Fruit fly (Drosophila melanogaster) whole organism, embryonic: Measurements from ENCODE around the gene CG43867.

ENCODE experiments used
- Aef1 ChIP-seq: fragments of 200-800 bp; sonication (Bioruptor generic); IDR thresholded peaks from 3 replicates; pipeline ENCODE4 v1.3.6; 2022; ENCODE audit warnings: missing biosample characterization, missing genetic modification characterization
- B-H2 ChIP-seq: fragments of 200-800 bp; sonication (Bioruptor generic); optimal IDR thresholded peaks from 2 replicates; lab custom pipeline; 2018; ENCODE audit warnings: missing biosample characterization, mild to moderate bottlenecking, missing genetic modification characterization
- Blimp-1 ChIP-seq: fragments of 200-800 bp; sonication (Bioruptor generic); optimal IDR thresholded peaks from 3 replicates; lab custom pipeline; 2018; ENCODE audit warnings: missing biosample characterization, missing genetic modification characterization, mild to moderate bottlenecking, moderate library complexity, missing genetic modification reagents
- Bteb2 ChIP-seq: fragments of 200-800 bp; sonication (Bioruptor generic); optimal IDR thresholded peaks from 2 replicates; lab custom pipeline; 2016; ENCODE audit warnings: missing biosample characterization, missing genetic modification characterization
- C15 ChIP-seq: fragments of 200-800 bp; sonication (Bioruptor generic); IDR thresholded peaks from 3 replicates; pipeline ENCODE4 v1.3.6; 2022; ENCODE audit warnings: missing biosample characterization, missing genetic modification characterization
- CG10366 ChIP-seq: fragments of 200-800 bp; sonication (Bioruptor generic); IDR thresholded peaks from 2 replicates; pipeline ENCODE4 v1.3.6; 2022; ENCODE audit warnings: missing biosample characterization, missing genetic modification characterization
- CG10565 ChIP-seq: fragments of 200-800 bp; sonication (Bioruptor generic); optimal IDR thresholded peaks from 3 replicates; lab custom pipeline; 2016; ENCODE audit warnings: missing biosample characterization, mild to moderate bottlenecking, missing genetic modification characterization
- CG11085 ChIP-seq: fragments of 200-800 bp; sonication (Bioruptor generic); IDR thresholded peaks from 2 replicates; pipeline ENCODE4 v1.3.6; 2022; ENCODE audit warnings: missing biosample characterization, missing genetic modification characterization
- CG11504 ChIP-seq: fragments of 200-800 bp; sonication (Bioruptor generic); optimal IDR thresholded peaks from 3 replicates; lab custom pipeline; 2019; ENCODE audit warnings: missing biosample characterization, mild to moderate bottlenecking, missing genetic modification characterization, moderate library complexity
- CG12236 ChIP-seq: fragments of 200-800 bp; sonication (Bioruptor generic); optimal IDR thresholded peaks from 2 replicates; lab custom pipeline; 2016; ENCODE audit warnings: missing biosample characterization, missing genetic modification characterization
- CG13296 ChIP-seq: fragments of 200-800 bp; sonication (Bioruptor generic); optimal IDR thresholded peaks from 3 replicates; lab custom pipeline; 2018; ENCODE audit warnings: missing biosample characterization, mild to moderate bottlenecking, missing genetic modification characterization
- CG17385 ChIP-seq: fragments of 200-800 bp; sonication (Bioruptor generic); optimal IDR thresholded peaks from 3 replicates; lab custom pipeline; 2018; ENCODE audit warnings: missing biosample characterization, mild to moderate bottlenecking, missing genetic modification characterization
- CG30403 ChIP-seq: fragments of 200-800 bp; sonication (Bioruptor generic); optimal IDR thresholded peaks from 3 replicates; lab custom pipeline; 2016; ENCODE audit warnings: missing biosample characterization, missing genetic modification characterization
- CG32767 ChIP-seq: fragments of 200-800 bp; sonication (Bioruptor generic); IDR thresholded peaks from 2 replicates; pipeline ENCODE4 v1.3.6; 2022; ENCODE audit warnings: missing biosample characterization, missing genetic modification characterization
- CG3838 ChIP-seq: fragments of 200-800 bp; sonication (Bioruptor generic); optimal IDR thresholded peaks from 3 replicates; lab custom pipeline; 2016; ENCODE audit warnings: missing biosample characterization, missing genetic modification characterization
- CG4328 ChIP-seq: fragments of 200-800 bp; sonication (Bioruptor generic); optimal IDR thresholded peaks from 3 replicates; lab custom pipeline; 2017; ENCODE audit warnings: missing biosample characterization, missing genetic modification reagents, missing genetic modification characterization
- CG4360 ChIP-seq: fragments of 200-800 bp; sonication (Bioruptor generic); IDR thresholded peaks from 2 replicates; pipeline ENCODE4 v1.3.6; 2022; ENCODE audit warnings: missing biosample characterization, missing genetic modification characterization
- CG6854 ChIP-seq: fragments of 200-800 bp; sonication (Bioruptor generic); optimal IDR thresholded peaks from 3 replicates; lab custom pipeline; 2017; ENCODE audit warnings: missing biosample characterization, mild to moderate bottlenecking, missing genetic modification characterization
- CG9797 ChIP-seq: fragments of 200-800 bp; sonication (Bioruptor generic); optimal IDR thresholded peaks from 3 replicates; lab custom pipeline; 2018; ENCODE audit warnings: missing biosample characterization, mild to moderate bottlenecking, missing genetic modification characterization
- Dek ChIP-seq: fragments of 200-800 bp; sonication (Bioruptor generic); optimal IDR thresholded peaks from 3 replicates; lab custom pipeline; 2019; ENCODE audit warnings: missing biosample characterization, mild to moderate bottlenecking, missing genetic modification characterization, moderate library complexity
- Hr39 ChIP-seq: fragments of >200 bp; optimal IDR thresholded peaks from 2 replicates; lab custom pipeline; 2017
- Hsf ChIP-seq: fragments of 200-800 bp; sonication (Bioruptor generic); optimal IDR thresholded peaks from 3 replicates; lab custom pipeline; 2016; ENCODE audit warnings: missing biosample characterization, missing genetic modification characterization
- Lim3 ChIP-seq: fragments of 200-800 bp; sonication (Bioruptor generic); IDR thresholded peaks from 2 replicates; pipeline ENCODE4 v1.3.6; 2022; ENCODE audit warnings: missing biosample characterization, missing genetic modification characterization
- Mes4 ChIP-seq: fragments of 200-800 bp; sonication (Bioruptor generic); optimal IDR thresholded peaks from 2 replicates; lab custom pipeline; 2016; ENCODE audit warnings: missing biosample characterization, missing genetic modification characterization
- Ptx1 ChIP-seq: fragments of 200-800 bp; sonication (Bioruptor generic); IDR thresholded peaks from 2 replicates; pipeline ENCODE4 v1.3.6; 2022; ENCODE audit warnings: missing biosample characterization, missing genetic modification characterization
- Ravus ChIP-seq: fragments of 200-800 bp; sonication (Bioruptor generic); IDR thresholded peaks from 2 replicates; pipeline ENCODE4 v1.3.6; 2022; ENCODE audit warnings: missing biosample characterization, missing genetic modification characterization
- Stat92E ChIP-seq, 3 experiments: fragments of >200 bp in 2 of 3; fragments of 200-800 bp in 1 of 3; sonication (Bioruptor generic) in 1 of 3; optimal IDR thresholded peaks; 2 replicates each; lab custom pipeline; 2017 to 2019; ENCODE audit warnings: missing biosample characterization in 3 of 3, missing genetic modification characterization in 3 of 3, mild to moderate bottlenecking in 1 of 3, moderate library complexity in 1 of 3
- Xrp1 ChIP-seq: fragments of 200-800 bp; sonication (Bioruptor generic); IDR thresholded peaks from 2 replicates; pipeline ENCODE4 v1.3.6; 2022; ENCODE audit warnings: missing biosample characterization, missing genetic modification characterization
- ash1 ChIP-seq: fragments of 200-800 bp; sonication (Bioruptor generic); optimal IDR thresholded peaks from 2 replicates; lab custom pipeline; 2018; ENCODE audit warnings: missing biosample characterization, mild to moderate bottlenecking, missing genetic modification characterization
- caup ChIP-seq: fragments of 200-800 bp; sonication (Bioruptor generic); optimal IDR thresholded peaks from 3 replicates; lab custom pipeline; 2017; ENCODE audit warnings: missing biosample characterization, mild to moderate bottlenecking, missing genetic modification characterization, moderate library complexity; ENCODE audit not compliant: severe bottlenecking
- chif ChIP-seq, 2 experiments: fragments of 200-800 bp; sonication (Bioruptor generic); optimal IDR thresholded peaks; 3 replicates each; lab custom pipeline; 2016; ENCODE audit warnings: missing biosample characterization in 2 of 2, missing genetic modification characterization in 2 of 2
- crol ChIP-seq: fragments of 200-800 bp; sonication (Bioruptor generic); IDR thresholded peaks from 2 replicates; pipeline ENCODE4 v1.3.6; 2022; ENCODE audit warnings: missing biosample characterization, missing genetic modification characterization
- dysf ChIP-seq: fragments of 200-800 bp; sonication (Bioruptor generic); IDR thresholded peaks from 3 replicates; pipeline ENCODE4 v1.3.6; 2022; ENCODE audit warnings: missing biosample characterization, missing genetic modification characterization
- exex ChIP-seq: fragments of 200-800 bp; sonication (Bioruptor generic); optimal IDR thresholded peaks from 4 replicates; lab custom pipeline; 2018; ENCODE audit warnings: missing biosample characterization, mild to moderate bottlenecking, missing genetic modification characterization, moderate library complexity
- eyg ChIP-seq: fragments of 200-800 bp; sonication (Bioruptor generic); optimal IDR thresholded peaks from 3 replicates; lab custom pipeline; 2016; ENCODE audit warnings: missing biosample characterization, missing genetic modification characterization
- fd64A ChIP-seq: fragments of 200-800 bp; sonication (Bioruptor generic); optimal IDR thresholded peaks from 3 replicates; lab custom pipeline; 2018; ENCODE audit warnings: missing biosample characterization, mild to moderate bottlenecking, missing genetic modification characterization
- gro ChIP-seq: fragments of 200-800 bp; sonication (Bioruptor generic); optimal IDR thresholded peaks from 2 replicates; lab custom pipeline; 2016; ENCODE audit warnings: missing biosample characterization, missing genetic modification characterization
- hbn ChIP-seq: fragments of 200-800 bp; sonication (Bioruptor generic); IDR thresholded peaks from 2 replicates; pipeline ENCODE4 v1.3.6; 2022; ENCODE audit warnings: missing biosample characterization, missing genetic modification characterization; ENCODE audit not compliant: partially characterized antibody
- jigr1 ChIP-seq: fragments of 200-800 bp; sonication (Bioruptor generic); IDR thresholded peaks from 3 replicates; pipeline ENCODE4 v1.3.6; 2022; ENCODE audit warnings: missing biosample characterization, missing genetic modification characterization
- kay ChIP-seq: fragments of 200-800 bp; sonication (Bioruptor generic); optimal IDR thresholded peaks from 2 replicates; lab custom pipeline; 2016; ENCODE audit warnings: missing biosample characterization, missing genetic modification characterization
- klu ChIP-seq: fragments of 200-800 bp; sonication (Bioruptor generic); IDR thresholded peaks from 2 replicates; pipeline ENCODE4 v1.3.6; 2022; ENCODE audit warnings: missing biosample characterization, missing genetic modification characterization
- nau ChIP-seq: fragments of 200-800 bp; sonication (Bioruptor generic); optimal IDR thresholded peaks from 3 replicates; lab custom pipeline; 2017; ENCODE audit warnings: missing biosample characterization, mild to moderate bottlenecking, missing genetic modification characterization, missing genetic modification reagents
- pros ChIP-seq: fragments of 200-800 bp; sonication (Bioruptor generic); optimal IDR thresholded peaks from 3 replicates; lab custom pipeline; 2019; ENCODE audit warnings: missing biosample characterization, mild to moderate bottlenecking, missing genetic modification characterization, moderate library complexity
- rib ChIP-seq: fragments of 200-800 bp; sonication (Bioruptor generic); IDR thresholded peaks from 2 replicates; pipeline ENCODE4 v1.3.6; 2022; ENCODE audit warnings: missing biosample characterization, missing genetic modification characterization
- sc ChIP-seq, 3 experiments: fragments of >200 bp in 2 of 3; fragments of 200-800 bp in 1 of 3; sonication (Bioruptor generic) in 1 of 3; optimal IDR thresholded peaks; 2 replicates in 2 of 3; 3 replicates in 1 of 3; lab custom pipeline; 2017; ENCODE audit warnings: mild to moderate bottlenecking in 1 of 3, missing biosample characterization in 1 of 3, missing genetic modification characterization in 1 of 3, missing genetic modification reagents in 1 of 3
- schlank ChIP-seq: fragments of 200-800 bp; sonication (Bioruptor generic); optimal IDR thresholded peaks from 2 replicates; lab custom pipeline; 2018; ENCODE audit warnings: missing biosample characterization, mild to moderate bottlenecking, missing genetic modification characterization
- slbo ChIP-seq: fragments of 200-800 bp; sonication (Bioruptor generic); IDR thresholded peaks from 2 replicates; pipeline ENCODE4 v1.3.6; 2022; ENCODE audit warnings: missing biosample characterization, missing genetic modification characterization
- so ChIP-seq: fragments of 200-800 bp; sonication (Bioruptor generic); IDR thresholded peaks from 3 replicates; pipeline ENCODE4 v1.3.6; 2022; ENCODE audit warnings: missing biosample characterization, missing genetic modification characterization
- ssp ChIP-seq: fragments of 200-800 bp; sonication (Bioruptor generic); IDR thresholded peaks from 2 replicates; pipeline ENCODE4 v1.3.6; 2022; ENCODE audit warnings: missing biosample characterization, missing genetic modification characterization
- sug ChIP-seq: fragments of 200-800 bp; optimal IDR thresholded peaks from 2 replicates; lab custom pipeline; 2019; ENCODE audit warnings: missing biosample characterization, mild to moderate bottlenecking, missing genetic modification characterization, moderate library complexity
- tio ChIP-seq: fragments of 200-800 bp; sonication (Bioruptor generic); optimal IDR thresholded peaks from 2 replicates; lab custom pipeline; 2017; ENCODE audit warnings: missing biosample characterization, missing genetic modification characterization, inconsistent platforms
- twi ChIP-seq: fragments of 200-800 bp; optimal IDR thresholded peaks from 2 replicates; lab custom pipeline; 2019; ENCODE audit warnings: missing biosample characterization, mild to moderate bottlenecking, missing genetic modification characterization, moderate library complexity

The CG43867 gene

DNA sequence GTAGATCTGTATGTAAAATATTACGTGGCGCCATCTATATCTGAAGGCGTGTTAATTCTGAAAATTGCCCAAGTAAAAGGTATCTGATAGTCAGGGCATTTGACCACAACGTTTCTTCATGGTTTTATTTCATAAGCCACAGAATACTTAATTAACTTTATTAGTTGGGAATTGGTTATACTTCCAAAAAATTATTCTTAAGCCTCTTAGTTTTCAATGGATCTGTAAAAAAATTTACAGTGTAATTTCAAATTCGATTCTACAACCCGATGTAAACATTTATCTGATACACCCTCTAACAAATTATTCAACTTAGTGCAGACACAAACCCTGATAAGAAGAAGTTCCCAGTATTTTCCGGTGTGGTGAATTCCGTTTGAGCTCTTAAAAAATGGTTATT is 84.3 kb downstream of the CG43867 start (continued):
- TF ChIP-seq CG13296 (GFP tag; lab: Kevin White, UChicago) (no peak), pros (GFP tag; lab: Kevin White, UChicago) (no peak), Lim3 (GFP tag; lab: Robert Waterston, UW) (no peak), CG32767 (GFP tag; lab: Robert Waterston, UW) (no peak), Blimp-1 (no peak), gro (GFP tag; lab: Kevin White, UChicago) (no peak), klu (GFP tag; lab: Robert Waterston, UW) (no peak), Bteb2 (no peak), CG11504 (tag; lab: Kevin White, UChicago) (peak; percentile 54), Xrp1 (GFP tag; lab: Robert Waterston, UW) (peak; percentile 35; the same call in 1 of the 2 replicates), Mes4 (GFP tag; lab: Kevin White, UChicago) (no peak), sc (optimal IDR thresholded peaks at IDR 0.05; lab: Kevin White, UChicago) (no peak), sc (GFP tag; optimal IDR thresholded peaks at IDR 0.05; lab: Kevin White, UChicago) (no peak), schlank (tag; lab: Kevin White, UChicago) (no peak), CG12236 (no peak), ssp (GFP tag; lab: Robert Waterston, UW) (no peak), ash1 (GFP tag; lab: Kevin White, UChicago) (no peak), kay (GFP tag; lab: Kevin White, UChicago) (no peak), eyg (GFP tag; lab: Kevin White, UChicago) (no peak), CG10565 (GFP tag; lab: Kevin White, UChicago) (no peak), tio (GFP tag; lab: Kevin White, UChicago) (peak; percentile 9), CG11085 (GFP tag; lab: Robert Waterston, UW) (no peak), twi (tag; lab: Kevin White, UChicago) (no peak), CG9797 (no peak), Dek (tag; lab: Kevin White, UChicago) (peak; percentile 5), B-H2 (no peak), Aef1 (0 out of 3 replicates have a peak, but pooled peaks have one; percentile 9), rib (GFP tag; lab: Robert Waterston, UW) (no peak), CG4360 (GFP tag; lab: Robert Waterston, UW) (no peak)

DNA sequence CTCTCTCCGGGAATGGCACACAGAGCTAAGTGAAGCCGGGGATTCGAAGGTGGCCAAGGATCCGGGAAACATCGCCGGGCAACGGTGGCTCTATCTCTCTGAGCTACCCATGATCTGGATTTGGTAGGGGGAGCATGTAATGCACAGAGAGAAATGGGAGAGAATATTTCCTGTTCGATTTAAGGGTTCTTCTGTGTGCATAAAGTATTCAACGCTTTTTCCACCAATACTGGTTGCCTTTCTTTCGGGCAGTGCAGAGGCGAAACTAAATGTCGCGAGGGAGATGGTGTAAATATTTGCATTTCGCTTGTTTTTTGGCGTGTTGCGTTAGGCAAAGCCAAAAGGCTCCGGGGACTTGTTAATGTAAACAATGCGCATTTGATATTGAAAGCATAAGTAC is 85.8 kb downstream of the CG43867 start:
- TF ChIP-seq nau (GFP tag; lab: Kevin White, UChicago) (no peak), hbn (GFP tag; lab: Robert Waterston, UW) (no peak), CG30403 (GFP tag; lab: Kevin White, UChicago) (no peak), CG17385 (peak; percentile 2), Lim3 (GFP tag; lab: Robert Waterston, UW) (no peak), CG4328 (GFP tag; lab: Kevin White, UChicago) (no peak), C15 (GFP tag; lab: Robert Waterston, UW) (no peak), Ravus (GFP tag; lab: Robert Waterston, UW) (no peak), crol (no peak), jigr1 (GFP tag; lab: Robert Waterston, UW) (no peak), dysf (peak; percentile 41; the same call in 1 of the 3 replicates), Ptx1 (GFP tag; lab: Robert Waterston, UW) (peak; percentile 49), CG13296 (GFP tag; lab: Kevin White, UChicago) (no peak), caup (GFP tag; lab: Kevin White, UChicago) (peak; percentile 5), fd64A (GFP tag; lab: Kevin White, UChicago) (no peak), Hr39 (lab: Kevin White, UChicago) (no peak), Hsf (peak; percentile 1), CG10366 (GFP tag; lab: Robert Waterston, UW) (peak; percentile 11; the same call in 1 of the 2 replicates), CG6854 (GFP tag; lab: Kevin White, UChicago) (no peak), chif (GFP tag; optimal IDR thresholded peaks at IDR 0.05; lab: Kevin White, UChicago) (no peak), slbo (GFP tag; lab: Robert Waterston, UW) (peak; percentile 35; the same call in 1 of the 2 replicates), CG3838 (no peak), Stat92E (GFP tag; optimal IDR thresholded peaks at IDR 0.05; lab: Kevin White, UChicago) (no peak), so (GFP tag; lab: Robert Waterston, UW) (no peak), exex (tag; lab: Kevin White, UChicago) (no peak), sug (no peak)
